Worm (Caenorhabditis elegans) whole organism, mixed stage, embryonic: ENCODE measurements around the gene F07F6.8.

Experiments used
- ceh-43 ChIP-seq: fragments of 200-800 bp; sonication (Bioruptor generic); optimal IDR thresholded peaks from 2 replicates; lab custom pipeline; 2018; ENCODE audit warnings: mild to moderate bottlenecking, missing genetic modification characterization, moderate library complexity, missing compliant biosample characterization
- mab-5 ChIP-seq: fragments of 150-350 bp; optimal IDR thresholded peaks from 2 replicates; lab custom pipeline; 2014; ENCODE audit warnings: missing biosample characterization, missing genetic modification characterization
- nhr-12 ChIP-seq: fragments of 150-350 bp; optimal IDR thresholded peaks from 2 replicates; lab custom pipeline; 2014; ENCODE audit warnings: missing biosample characterization, missing genetic modification characterization
- nhr-237 ChIP-seq: fragments of 150-350 bp; optimal IDR thresholded peaks from 2 replicates; lab custom pipeline; 2014; ENCODE audit warnings: missing biosample characterization, missing genetic modification characterization
- pha-4 ChIP-seq: fragments of 150-350 bp; optimal IDR thresholded peaks from 2 replicates; lab custom pipeline; 2018; ENCODE audit warnings: missing biosample characterization, missing genetic modification reagents, missing genetic modification characterization
- sem-2 ChIP-seq: fragments of 200-800 bp; sonication (Bioruptor generic); optimal IDR thresholded peaks from 2 replicates; lab custom pipeline; 2018; ENCODE audit warnings: mild to moderate bottlenecking, missing genetic modification characterization, missing compliant biosample characterization
- unc-39 ChIP-seq: fragments of 150-350 bp; optimal IDR thresholded peaks from 2 replicates; lab custom pipeline; 2014; ENCODE audit warnings: missing biosample characterization, missing genetic modification characterization
- ztf-11 ChIP-seq: fragments of 150-350 bp; optimal IDR thresholded peaks from 2 replicates; lab custom pipeline; 2014; ENCODE audit warnings: missing biosample characterization, missing genetic modification characterization

DNA sequence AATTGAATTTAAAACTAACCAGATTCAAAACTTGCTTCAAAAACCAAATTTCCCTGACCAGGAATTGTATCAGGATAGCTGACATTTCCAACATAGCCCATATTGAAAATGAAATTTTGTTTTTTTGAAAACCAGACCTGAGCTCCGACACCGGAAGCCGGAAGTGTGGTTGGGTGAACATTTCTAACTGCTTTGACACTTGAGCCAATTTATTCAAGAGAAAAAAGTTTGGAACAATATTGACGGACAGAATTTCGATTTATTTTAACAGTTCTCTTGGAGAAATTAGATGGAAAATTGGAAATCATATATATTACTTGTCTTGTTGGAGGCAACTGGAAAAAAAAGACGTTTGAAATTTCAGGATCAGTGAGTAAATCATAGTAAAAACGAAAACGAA, 38.3 kb downstream of the F07F6.8 start, which contains the start of gene ccpp-6:
- TF ChIP-seq pha-4 (tag; lab: Kevin White, UChicago) (no peak), ztf-11 (tag; lab: Kevin White, UChicago) (no peak), nhr-237 (tag; lab: Kevin White, UChicago) (no peak), sem-2 (GFP tag; lab: Kevin White, UChicago) (no peak), ceh-43 (GFP tag; lab: Kevin White, UChicago) (no peak), mab-5 (tag; lab: Kevin White, UChicago) (no peak), unc-39 (tag; lab: Kevin White, UChicago) (no peak), nhr-12 (tag; lab: Kevin White, UChicago) (no peak)
